Fruit fly (Drosophila melanogaster): ENCODE results near the gene CG17776.

The CG17776 gene

dm6 chrX:2135868-2136787, 48.4 kb upstream of the CG17776 start (continued):
- peak; percentile 18; the same call in 1 of the 3 replicates for TF ChIP-seq croc (GFP tag; conservative IDR thresholded peaks at IDR 0.05)
- no peak for TF ChIP-seq CG8478 (optimal IDR thresholded peaks at IDR 0.05)
- TF ChIP-seq NfI (GFP tag; optimal IDR thresholded peaks at IDR 0.05), result peak; percentile 21
- TF ChIP-seq CG4424 (GFP tag; optimal IDR thresholded peaks at IDR 0.05), result peak; percentile 48
- TF ChIP-seq Hmr (GFP tag; optimal IDR thresholded peaks at IDR 0.05), result peak; percentile 50
- TF ChIP-seq Abd-B (GFP tag; optimal IDR thresholded peaks at IDR 0.05), result peak; percentile 44
- peak; percentile 33 for TF ChIP-seq ab (GFP tag; optimal IDR thresholded peaks at IDR 0.05)
- peak; percentile 15 for TF ChIP-seq nmo (GFP tag; optimal IDR thresholded peaks at IDR 0.05)
- TF ChIP-seq CG31224 (GFP tag; IDR thresholded peaks at IDR 0.05), result no peak
- peak; percentile 37 for TF ChIP-seq Myb (GFP tag; optimal IDR thresholded peaks at IDR 0.05)
- peak; percentile 39; the same call in 1 of the 2 replicates for TF ChIP-seq CG10366 (GFP tag; IDR thresholded peaks at IDR 0.05)
- peak; percentile 3 for TF ChIP-seq CG8388 (GFP tag; optimal IDR thresholded peaks at IDR 0.05)
- peak; percentile 3 for TF ChIP-seq CG10209 (GFP tag; optimal IDR thresholded peaks at IDR 0.05)
- TF ChIP-seq CG18619 (GFP tag; optimal IDR thresholded peaks at IDR 0.05), result peak; percentile 27
- TF ChIP-seq Meics (GFP tag; optimal IDR thresholded peaks at IDR 0.05), result peak; percentile 57
- no peak for TF ChIP-seq NC2α (GFP tag; optimal IDR thresholded peaks at IDR 0.05)
- no peak for TF ChIP-seq h (optimal IDR thresholded peaks at IDR 0.05)
- peak; percentile 33 for TF ChIP-seq CG7786 (GFP tag; optimal IDR thresholded peaks at IDR 0.05)
- TF ChIP-seq CG18262 (tag; optimal IDR thresholded peaks at IDR 0.05), result peak; percentile 6
- peak; percentile 75 for TF ChIP-seq Ptx1 (GFP tag; IDR thresholded peaks at IDR 0.05)
- peak; percentile 20 for TF ChIP-seq Ssrp (tag; optimal IDR thresholded peaks at IDR 0.05)
- peak; percentile 37; the same call in 1 of the 2 replicates for TF ChIP-seq CG6689 (GFP tag; IDR thresholded peaks at IDR 0.05)
- TF ChIP-seq mld (GFP tag; IDR thresholded peaks at IDR 0.05; ENCODE audit: partially characterized antibody), result no peak
- TF ChIP-seq ERR (GFP tag; optimal IDR thresholded peaks at IDR 0.05), result peak; percentile 22
- no peak for TF ChIP-seq disco-r (GFP tag; optimal IDR thresholded peaks at IDR 0.05)
- peak; percentile 11; the same call in 1 of the 2 replicates for TF ChIP-seq CG6272 (GFP tag; IDR thresholded peaks at IDR 0.05)
- peak; percentile 15; the same call in 1 of the 3 replicates for TF ChIP-seq CG11456 (GFP tag; IDR thresholded peaks at IDR 0.05)
- peak; percentile 60 for TF ChIP-seq Jarid2 (GFP tag; optimal IDR thresholded peaks at IDR 0.05)
- no peak for TF ChIP-seq fu2 (GFP tag; optimal IDR thresholded peaks at IDR 0.05)
- peak; percentile 17 for TF ChIP-seq CG1792 (GFP tag; optimal IDR thresholded peaks at IDR 0.05)
- peak; percentile 14 for TF ChIP-seq CHES-1-like (GFP tag; optimal IDR thresholded peaks at IDR 0.05)
- peak; percentile 53 for TF ChIP-seq Med (GFP tag)
- TF ChIP-seq CG32532 (GFP tag; IDR thresholded peaks at IDR 0.05), result peak; percentile 57
- peak; percentile 28 for TF ChIP-seq exex (tag; optimal IDR thresholded peaks at IDR 0.05)
- no peak for TF ChIP-seq Sin3A (optimal IDR thresholded peaks at IDR 0.05)
- no peak for TF ChIP-seq CG2712 (tag; optimal IDR thresholded peaks at IDR 0.05)
- no peak for TF ChIP-seq en (GFP tag; optimal IDR thresholded peaks at IDR 0.05)
- peak; percentile 42 for TF ChIP-seq Hsf (GFP tag; optimal IDR thresholded peaks at IDR 0.05)
- TF ChIP-seq CG8924 (tag; optimal IDR thresholded peaks at IDR 0.05), result no peak
- TF ChIP-seq da (GFP tag; optimal IDR thresholded peaks at IDR 0.05), result peak; percentile 1
- peak; percentile 49 for TF ChIP-seq bab2 (GFP tag; optimal IDR thresholded peaks at IDR 0.05)
- peak; percentile 52 for TF ChIP-seq CG18599 (GFP tag; optimal IDR thresholded peaks at IDR 0.05)
- TF ChIP-seq CG9932 (GFP tag; IDR thresholded peaks at IDR 0.05), result peak; percentile 58
- no peak for TF ChIP-seq CG18476 (GFP tag; optimal IDR thresholded peaks at IDR 0.05)
- TF ChIP-seq NK7.1 (GFP tag; optimal IDR thresholded peaks at IDR 0.05), result no peak
- peak; percentile 47 for TF ChIP-seq CG1603 (tag; optimal IDR thresholded peaks at IDR 0.05)
- TF ChIP-seq vnd (GFP tag; IDR thresholded peaks at IDR 0.05; ENCODE audit: partially characterized antibody), result 0 out of 3 replicates have a peak, but pooled peaks have one; percentile 5
- TF ChIP-seq HLHmδ (GFP tag; optimal IDR thresholded peaks at IDR 0.05), result peak; percentile 11
- TF ChIP-seq sd (tag; optimal IDR thresholded peaks at IDR 0.05), result peak; percentile 60
